Fruit fly (Drosophila melanogaster): ENCODE measurements around the gene beg.

The beg gene

dm6 chr3L:17033309-17033708 is 2.2 kb upstream of the beg start (continued):
- TF ChIP-seq Dp (GFP tag; optimal IDR thresholded peaks at IDR 0.05) (no peak), CG32767 (GFP tag; IDR thresholded peaks at IDR 0.05) (no peak), mirr (GFP tag; optimal IDR thresholded peaks at IDR 0.05) (no peak), Scr (GFP tag; IDR thresholded peaks at IDR 0.05; ENCODE audit: partially characterized antibody) (no peak), CG1024 (GFP tag; IDR thresholded peaks at IDR 0.05) (no peak), CG6654 (GFP tag; optimal IDR thresholded peaks at IDR 0.05) (no peak), jing (GFP tag; optimal IDR thresholded peaks at IDR 0.05) (no peak), CG10979 (tag; optimal IDR thresholded peaks at IDR 0.05) (peak; percentile 18), lola (GFP tag; optimal IDR thresholded peaks at IDR 0.05) (peak in 1 of 3 experiments; percentile 40), Spps (tag; optimal IDR thresholded peaks at IDR 0.05) (peak; percentile 74), Mes4 (GFP tag; optimal IDR thresholded peaks at IDR 0.05) (no peak), CG13894 (tag; optimal IDR thresholded peaks at IDR 0.05) (no peak), CG8924 (tag; optimal IDR thresholded peaks at IDR 0.05) (no peak), Jarid2 (GFP tag; optimal IDR thresholded peaks at IDR 0.05) (no peak), psq (GFP tag; optimal IDR thresholded peaks at IDR 0.05) (no peak), CG18262 (tag; optimal IDR thresholded peaks at IDR 0.05) (peak; percentile 42), Nf-YB (GFP tag; optimal IDR thresholded peaks at IDR 0.05) (no peak), CG2202 (tag; optimal IDR thresholded peaks at IDR 0.05) (peak; percentile 41), bowl (GFP tag; IDR thresholded peaks at IDR 0.05) (no peak), chinmo (GFP tag; IDR thresholded peaks at IDR 0.05; ENCODE audit: partially characterized antibody) (no peak), gsb-n (tag; optimal IDR thresholded peaks at IDR 0.05) (peak; percentile 55), Blimp-1 (GFP tag; optimal IDR thresholded peaks at IDR 0.05) (peak; percentile 100), H2.0 (GFP tag; IDR thresholded peaks at IDR 0.05) (no peak), CG4707 (GFP tag; optimal IDR thresholded peaks at IDR 0.05) (no peak), jigr1 (GFP tag; IDR thresholded peaks at IDR 0.05) (no peak), Dref (GFP tag; IDR thresholded peaks at IDR 0.05) (no peak), CG10543 (GFP tag; optimal IDR thresholded peaks at IDR 0.05) (no peak), Optix (GFP tag; IDR thresholded peaks at IDR 0.05) (no peak), Deaf1 (tag; optimal IDR thresholded peaks at IDR 0.05) (peak; percentile 90), CG4820 (GFP tag; optimal IDR thresholded peaks at IDR 0.05) (no peak), H15 (GFP tag; IDR thresholded peaks at IDR 0.05) (no peak), CG11504 (tag; optimal IDR thresholded peaks at IDR 0.05) (no peak), Lpt (GFP tag; optimal IDR thresholded peaks at IDR 0.05) (no peak), tio (GFP tag; optimal IDR thresholded peaks at IDR 0.05) (no peak), HHEX (GFP tag; optimal IDR thresholded peaks at IDR 0.05) (no peak), CG15601 (tag; optimal IDR thresholded peaks at IDR 0.05) (peak; percentile 54), dati (GFP tag; IDR thresholded peaks at IDR 0.05) (no peak), Lhr (GFP tag; optimal IDR thresholded peaks at IDR 0.05) (no peak), CG6272 (GFP tag; IDR thresholded peaks at IDR 0.05) (no peak), pros (GFP tag; optimal IDR thresholded peaks at IDR 0.05) (no peak)

- TF ChIP-seq fd64A (GFP tag; optimal IDR thresholded peaks at IDR 0.05) (no peak), gcm2 (GFP tag; optimal IDR thresholded peaks at IDR 0.05) (no peak), dm (GFP tag; optimal IDR thresholded peaks at IDR 0.05) (peak; percentile 75), CG43689 (GFP tag; IDR thresholded peaks at IDR 0.05) (no peak), CG4328 (GFP tag; optimal IDR thresholded peaks at IDR 0.05) (no peak), CG15601 (tag; optimal IDR thresholded peaks at IDR 0.05) (no peak), CG17612 (GFP tag; IDR thresholded peaks at IDR 0.05) (no peak), CG17359 (tag; optimal IDR thresholded peaks at IDR 0.05) (no peak), trem (tag; optimal IDR thresholded peaks at IDR 0.05) (peak; percentile 99), dan (GFP tag; IDR thresholded peaks at IDR 0.05) (no peak), CG11560 (tag; IDR thresholded peaks at IDR 0.05) (no peak), CG2116 (GFP tag; optimal IDR thresholded peaks at IDR 0.05) (peak; percentile 40), CG9876 (GFP tag; optimal IDR thresholded peaks at IDR 0.05) (no peak)
Measured at dm6 chr3L:17042297-17042921, 6.9 kb downstream of the beg start, which contains the start of the genes scaf6 and Papst2. TSS of gene scaf6 (minus strand) at chr3L:17042574. TSS of gene Papst2 (plus strand) at chr3L:17042797.

All from whole organism, embryonic.